Worm (Caenorhabditis elegans): ENCODE data around the gene nhr-10.

ce11 chrIII:7152569-7152968 lies 37.3 kb upstream of the nhr-10 start:
- TF ChIP-seq W03F9.2 (tag; optimal IDR thresholded peaks at IDR 0.05) (no peak), him-1 (tag; optimal IDR thresholded peaks at IDR 0.05) (no peak)

Measured in whole organism, L4/young adult.